Fruit fly (Drosophila melanogaster): ENCODE data around the gene Wwox.

- TF ChIP-seq ey (GFP tag; optimal IDR thresholded peaks at IDR 0.05) = no peak
- TF ChIP-seq usp (GFP tag; optimal IDR thresholded peaks at IDR 0.05) = no peak
- TF ChIP-seq Myc (optimal IDR thresholded peaks at IDR 0.05) = no peak
- TF ChIP-seq HLH106 (tag; optimal IDR thresholded peaks at IDR 0.05) = no peak
- no peak for TF ChIP-seq psq (GFP tag; optimal IDR thresholded peaks at IDR 0.05)
- no peak for TF ChIP-seq Hnf4 (GFP tag; optimal IDR thresholded peaks at IDR 0.05)
- no peak for TF ChIP-seq fru (GFP tag; optimal IDR thresholded peaks at IDR 0.05)
- no peak for TF ChIP-seq N (GFP tag; optimal IDR thresholded peaks at IDR 0.05)
These were observed 20.2 kb upstream of the Wwox start for dm6 chr2L:8024325-8024724.
